Worm (Caenorhabditis elegans) whole organism, late embryonic: ENCODE data around the gene taf-12.

ENCODE experiments used
- C08G9.2 ChIP-seq: sonication (generic microtip); optimal IDR thresholded peaks from 2 replicates; lab custom pipeline; 2016; ENCODE audit warnings: mild to moderate bottlenecking, missing genetic modification characterization, moderate library complexity, missing compliant biosample characterization
- C38D4.7 ChIP-seq: fragments of 200-800 bp; sonication (Bioruptor generic); optimal IDR thresholded peaks from 2 replicates; lab custom pipeline; 2018; ENCODE audit warnings: mild to moderate bottlenecking, missing genetic modification characterization, moderate library complexity, missing compliant biosample characterization
- F13H6.1 ChIP-seq: sonication (generic microtip); optimal IDR thresholded peaks from 2 replicates; lab custom pipeline; 2016; ENCODE audit warnings: missing genetic modification characterization, missing compliant biosample characterization
- T23F11.4 ChIP-seq: fragments of 200-800 bp; sonication (Bioruptor generic); optimal IDR thresholded peaks from 2 replicates; lab custom pipeline; 2018; ENCODE audit warnings: mild to moderate bottlenecking, missing genetic modification characterization, missing compliant biosample characterization
- Y22D7AL.16 ChIP-seq: sonication (generic microtip); optimal IDR thresholded peaks from 2 replicates; lab custom pipeline; 2016; ENCODE audit warnings: missing genetic modification characterization, missing compliant biosample characterization
- ahr-1 ChIP-seq: sonication (generic microtip); optimal IDR thresholded peaks from 2 replicates; lab custom pipeline; 2016; ENCODE audit warnings: missing genetic modification characterization, missing compliant biosample characterization
- ama-1 ChIP-seq: fragments of 150-350 bp; optimal IDR thresholded peaks from 2 replicates; lab custom pipeline; 2014
- ceh-18 ChIP-seq: sonication (generic microtip); optimal IDR thresholded peaks from 2 replicates; lab custom pipeline; 2016; ENCODE audit warnings: missing genetic modification characterization, missing compliant biosample characterization
- ceh-19 ChIP-seq: fragments of 200-800 bp; sonication (Bioruptor generic); optimal IDR thresholded peaks from 2 replicates; lab custom pipeline; 2018; ENCODE audit warnings: mild to moderate bottlenecking, missing genetic modification characterization, missing compliant biosample characterization
- ceh-22 ChIP-seq: sonication (generic microtip); optimal IDR thresholded peaks from 2 replicates; lab custom pipeline; 2017; ENCODE audit warnings: missing biosample characterization, missing genetic modification characterization
- ceh-34 ChIP-seq: sonication (generic microtip); optimal IDR thresholded peaks from 2 replicates; lab custom pipeline; 2016; ENCODE audit warnings: mild to moderate bottlenecking, missing genetic modification characterization, missing compliant biosample characterization
- ceh-9 ChIP-seq: sonication (generic microtip); optimal IDR thresholded peaks from 2 replicates; lab custom pipeline; 2016; ENCODE audit warnings: mild to moderate bottlenecking, missing genetic modification characterization, inconsistent platforms, missing compliant biosample characterization
- dmd-4 ChIP-seq: sonication (generic microtip); optimal IDR thresholded peaks from 2 replicates; lab custom pipeline; 2016; ENCODE audit warnings: borderline replicate concordance, missing genetic modification characterization, missing compliant biosample characterization
- ets-4 ChIP-seq: sonication (generic microtip); optimal IDR thresholded peaks from 2 replicates; lab custom pipeline; 2016; ENCODE audit warnings: missing genetic modification characterization, missing compliant biosample characterization
- eyg-1 ChIP-seq: sonication (generic microtip); optimal IDR thresholded peaks from 2 replicates; lab custom pipeline; 2016; ENCODE audit warnings: missing genotype, missing genetic modification characterization, missing compliant biosample characterization
- fax-1 ChIP-seq: sonication (generic microtip); optimal IDR thresholded peaks from 2 replicates; lab custom pipeline; 2016; ENCODE audit warnings: missing genotype, missing genetic modification characterization, missing compliant biosample characterization
- fkh-10 ChIP-seq: fragments of 150-350 bp; optimal IDR thresholded peaks from 2 replicates; lab custom pipeline; 2014; ENCODE audit warnings: missing biosample characterization, missing genetic modification reagents, missing genetic modification characterization
- fkh-6 ChIP-seq: sonication (generic microtip); optimal IDR thresholded peaks from 2 replicates; lab custom pipeline; 2016; ENCODE audit warnings: missing genetic modification characterization, missing compliant biosample characterization
- gmeb-2 ChIP-seq: sonication (generic microtip); optimal IDR thresholded peaks from 2 replicates; lab custom pipeline; 2016; ENCODE audit warnings: missing genetic modification characterization, inconsistent platforms, missing compliant biosample characterization
- hlh-15 ChIP-seq: sonication (generic microtip); optimal IDR thresholded peaks from 2 replicates; lab custom pipeline; 2016; ENCODE audit warnings: missing genetic modification characterization, missing compliant biosample characterization
- hlh-6 ChIP-seq: sonication (generic microtip); optimal IDR thresholded peaks from 2 replicates; lab custom pipeline; 2016; ENCODE audit warnings: missing genotype, missing genetic modification characterization, missing compliant biosample characterization
- mec-3 ChIP-seq: sonication (generic microtip); optimal IDR thresholded peaks from 2 replicates; lab custom pipeline; 2016; ENCODE audit warnings: borderline replicate concordance, missing genetic modification characterization, missing compliant biosample characterization
- nfya-1 ChIP-seq: sonication (generic microtip); optimal IDR thresholded peaks from 2 replicates; lab custom pipeline; 2017; ENCODE audit warnings: missing genetic modification characterization, mild to moderate bottlenecking, missing compliant biosample characterization, antibody characterized with exemption, moderate library complexity
- pag-3 ChIP-seq: sonication (generic microtip); optimal IDR thresholded peaks from 2 replicates; lab custom pipeline; 2016; ENCODE audit warnings: missing compliant biosample characterization, missing genetic modification characterization, borderline replicate concordance
- pat-9 ChIP-seq: fragments of 200-800 bp; sonication (Bioruptor generic); optimal IDR thresholded peaks from 2 replicates; lab custom pipeline; 2018; ENCODE audit warnings: mild to moderate bottlenecking, missing genetic modification characterization, moderate library complexity, missing compliant biosample characterization
- pros-1 ChIP-seq: fragments of 150-350 bp; optimal IDR thresholded peaks from 2 replicates; lab custom pipeline; 2014; ENCODE audit warnings: missing biosample characterization, missing genetic modification reagents, missing genetic modification characterization
- rnt-1 ChIP-seq: sonication (generic microtip); optimal IDR thresholded peaks from 2 replicates; lab custom pipeline; 2016; ENCODE audit warnings: missing genetic modification characterization, missing compliant biosample characterization
- sdc-2 ChIP-seq: sonication (generic microtip); optimal IDR thresholded peaks from 2 replicates; lab custom pipeline; 2016; ENCODE audit warnings: missing genotype, missing genetic modification characterization, missing compliant biosample characterization
- sox-4 ChIP-seq: sonication (generic microtip); optimal IDR thresholded peaks from 2 replicates; lab custom pipeline; 2017; ENCODE audit warnings: mild to moderate bottlenecking, missing genetic modification characterization, inconsistent platforms, missing compliant biosample characterization
- unc-3 ChIP-seq, 2 experiments: fragments of 200-800 bp in 1 of 2; sonication (Bioruptor generic) in 1 of 2; sonication (generic microtip) in 1 of 2; conservative IDR thresholded peaks in 1 of 2; optimal IDR thresholded peaks in 1 of 2; 2 replicates each; pipeline versions ENCODE4 v1.3.6 to Lab custom; 2016 to 2022; ENCODE audit warnings: missing compliant biosample characterization in 2 of 2, missing genetic modification characterization in 2 of 2, missing genetic modification reagents in 1 of 2
- unc-42 ChIP-seq: sonication (generic microtip); optimal IDR thresholded peaks from 2 replicates; lab custom pipeline; 2016; ENCODE audit warnings: missing genotype, missing genetic modification characterization, missing compliant biosample characterization
- unc-86 ChIP-seq: sonication (generic microtip); optimal IDR thresholded peaks from 2 replicates; lab custom pipeline; 2016; ENCODE audit warnings: missing genetic modification characterization, missing compliant biosample characterization
- ztf-16 ChIP-seq: sonication (generic microtip); optimal IDR thresholded peaks from 2 replicates; lab custom pipeline; 2017; ENCODE audit warnings: missing genetic modification characterization, missing compliant biosample characterization

Gene taf-12

DNA sequence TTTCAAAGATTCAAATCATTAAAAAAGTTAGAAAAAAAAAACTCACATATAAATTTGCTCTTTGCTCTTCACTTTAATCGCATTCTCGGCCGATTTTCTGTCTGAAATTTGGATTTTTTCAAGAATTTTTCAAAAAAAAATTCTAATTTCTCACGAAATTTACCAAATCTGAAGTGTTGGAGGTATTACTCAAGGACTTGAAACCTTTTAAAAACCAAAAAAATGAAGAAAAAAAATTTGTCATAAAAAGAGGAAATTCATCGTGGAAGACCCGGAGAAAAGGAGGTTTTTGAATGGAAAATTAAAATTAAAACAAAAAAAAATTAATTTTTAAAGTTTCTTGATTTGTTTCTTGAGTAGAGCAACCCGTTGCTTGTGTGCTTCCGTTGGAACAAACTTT is 6.9 kb downstream of the taf-12 start, which contains the start of gene Y56A3A.2:
Gene Y56A3A.2, minus strand, starts transcription at position 101 of the 400 bp plus-strand sequence.
- TF ChIP-seq fkh-6 (tag; lab: Kevin White, UChicago) (no peak), C38D4.7 (no peak), ztf-16 (tag; lab: Kevin White, UChicago) (no peak), pat-9 (tag; lab: Kevin White, UChicago) (no peak), ceh-18 (tag; lab: Kevin White, UChicago) (no peak), F13H6.1 (tag; lab: Kevin White, UChicago) (no peak), ama-1 (lab: Kevin White, UChicago) (no peak), Y22D7AL.16 (tag; lab: Kevin White, UChicago) (no peak), ceh-19 (GFP tag; lab: Kevin White, UChicago) (no peak), fax-1 (tag; lab: Kevin White, UChicago) (no peak), unc-3 (GFP tag; conservative IDR thresholded peaks at IDR 0.05; lab: Robert Waterston, UW) (no peak), unc-3 (tag; optimal IDR thresholded peaks at IDR 0.05; lab: Kevin White, UChicago) (no peak), unc-86 (tag; lab: Kevin White, UChicago) (no peak), mec-3 (tag; lab: Kevin White, UChicago) (no peak), ceh-22 (tag; lab: Kevin White, UChicago) (no peak), eyg-1 (no peak), ahr-1 (no peak), T23F11.4 (GFP tag; lab: Kevin White, UChicago) (no peak), ets-4 (tag; lab: Kevin White, UChicago) (no peak)

DNA sequence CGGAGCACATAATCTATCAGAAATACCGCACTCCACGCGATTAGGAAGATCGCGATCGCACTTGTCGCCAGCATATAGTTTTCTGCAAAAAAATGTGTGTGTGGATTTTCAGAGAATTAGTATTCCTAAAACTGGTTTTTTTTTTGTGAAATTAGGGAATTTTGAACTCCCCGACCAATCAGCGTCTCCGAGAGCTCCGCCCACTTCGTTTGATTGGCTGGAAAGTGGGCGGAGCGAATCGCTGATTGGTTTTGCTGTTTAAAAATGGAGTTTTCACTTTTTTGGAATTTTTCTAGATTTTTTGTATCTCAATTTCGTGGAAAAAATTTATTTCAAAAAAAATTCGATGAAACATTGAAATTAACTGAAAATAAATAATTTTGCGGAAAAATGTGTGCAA is 8.0 kb downstream of the taf-12 start:
- TF ChIP-seq nfya-1 (tag; lab: Kevin White, UChicago) = peak; percentile 91
- TF ChIP-seq fax-1 (tag; lab: Kevin White, UChicago) = no peak
- no peak for TF ChIP-seq sdc-2
- TF ChIP-seq unc-42 (tag; lab: Kevin White, UChicago) = no peak
- TF ChIP-seq, all 69 proteins: peak for 1

DNA sequence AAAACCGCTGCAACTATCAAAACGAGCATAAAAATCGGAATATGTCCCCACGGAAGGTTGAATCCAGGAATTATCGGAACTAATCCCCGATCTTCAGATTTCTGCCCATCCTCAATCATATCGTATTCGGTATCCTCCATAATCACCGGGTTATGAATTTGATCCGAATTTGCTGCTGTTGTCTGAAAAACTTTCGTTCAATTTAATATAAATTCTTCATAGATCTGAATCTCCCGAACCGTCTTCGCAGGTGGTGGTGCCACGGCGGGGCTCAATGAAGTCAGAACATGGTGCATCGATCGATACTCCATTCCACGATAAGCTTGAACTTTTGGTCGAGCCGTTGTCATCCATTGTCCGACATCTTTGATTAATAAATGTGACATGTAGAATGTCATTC is 12.2 kb downstream of the taf-12 start:
- no peak for TF ChIP-seq fkh-6 (tag; lab: Kevin White, UChicago)
- TF ChIP-seq rnt-1 (tag; lab: Kevin White, UChicago) = no peak
- no peak for TF ChIP-seq pat-9 (tag; lab: Kevin White, UChicago)

ce11 chrIII:11853533-11853932 is 15.5 kb downstream of the taf-12 start:
- TF ChIP-seq C08G9.2 (tag; lab: Kevin White, UChicago) = no peak
- no peak for TF ChIP-seq C38D4.7
- TF ChIP-seq hlh-15 (tag; lab: Kevin White, UChicago) = no peak
- TF ChIP-seq sox-4 = no peak
- no peak for TF ChIP-seq dmd-4
- TF ChIP-seq F13H6.1 (tag; lab: Kevin White, UChicago) = no peak
- TF ChIP-seq pros-1 = no peak
- no peak for TF ChIP-seq ceh-9 (tag; lab: Kevin White, UChicago)
- no peak for TF ChIP-seq fkh-10
- TF ChIP-seq hlh-6 = no peak
- no peak for TF ChIP-seq pat-9 (tag; lab: Kevin White, UChicago)

DNA sequence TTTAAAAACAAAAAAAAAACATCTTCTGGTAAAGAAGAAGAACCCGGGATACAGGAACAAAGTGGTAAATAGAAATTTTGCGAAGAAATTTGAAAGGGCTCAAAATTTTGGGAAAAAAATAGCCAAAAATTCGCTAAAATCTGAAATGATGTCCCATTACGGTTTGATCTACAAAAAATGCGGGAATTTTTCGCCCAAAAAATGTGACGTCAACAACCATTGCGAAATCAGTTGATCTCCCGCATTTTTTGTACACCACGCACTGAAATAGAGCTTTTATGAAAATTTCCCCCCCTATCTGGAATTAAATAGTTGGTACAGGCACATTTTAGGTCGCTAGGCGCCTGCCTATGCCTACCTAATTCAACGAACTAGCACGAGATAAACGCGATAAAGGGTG is 19.5 kb downstream of the taf-12 start:
- no peak for TF ChIP-seq ceh-19 (GFP tag; lab: Kevin White, UChicago)
- no peak for TF ChIP-seq gmeb-2 (tag; lab: Kevin White, UChicago)
- TF ChIP-seq nfya-1 (tag; lab: Kevin White, UChicago) = no peak
- no peak for TF ChIP-seq pag-3 (tag; lab: Kevin White, UChicago)
- TF ChIP-seq ceh-34 (tag; lab: Kevin White, UChicago) = no peak
